Fruit fly (Drosophila melanogaster): ENCODE results near the gene CG3330.
A peak's percentile ranks its signal among the peaks of the same experiment; 100 is the strongest.

The CG3330 gene

dm6 chr3R:27292159-27292880, 38.4 kb downstream of the CG3330 start, which contains the start of gene CG3348 (continued):
- TF ChIP-seq ham (GFP tag; IDR thresholded peaks at IDR 0.05) (peak; percentile 40; the same call in 1 of the 2 replicates), CG16815 (GFP tag; optimal IDR thresholded peaks at IDR 0.05) (peak; percentile 64), NFAT (GFP tag; IDR thresholded peaks at IDR 0.05) (peak; percentile 69), CG14441 (GFP tag; IDR thresholded peaks at IDR 0.05) (peak; percentile 69), Rfx (GFP tag; IDR thresholded peaks at IDR 0.05) (peak; percentile 87), CG14710 (tag; optimal IDR thresholded peaks at IDR 0.05) (peak; percentile 44), aop (GFP tag; IDR thresholded peaks at IDR 0.05) (no peak), ac (GFP tag; optimal IDR thresholded peaks at IDR 0.05) (no peak), CG8290 (GFP tag; optimal IDR thresholded peaks at IDR 0.05) (no peak), CG8290 (tag; optimal IDR thresholded peaks at IDR 0.05) (no peak), CG15011 (GFP tag; optimal IDR thresholded peaks at IDR 0.05) (peak; percentile 74), mam (GFP tag; optimal IDR thresholded peaks at IDR 0.05) (peak; percentile 79), Neu2 (GFP tag; optimal IDR thresholded peaks at IDR 0.05; ENCODE audit: borderline replicate concordance) (no peak), Chrac-16 (GFP tag; optimal IDR thresholded peaks at IDR 0.05) (peak; percentile 56), CG3838 (GFP tag; optimal IDR thresholded peaks at IDR 0.05) (no peak), Doc3 (GFP tag; IDR thresholded peaks at IDR 0.05; ENCODE audit: partially characterized antibody) (no peak), CrebB (tag; optimal IDR thresholded peaks at IDR 0.05) (peak; percentile 37), CG13287 (GFP tag; IDR thresholded peaks at IDR 0.05; ENCODE audit: partially characterized antibody) (no peak), CG15696 (tag; optimal IDR thresholded peaks at IDR 0.05) (peak; percentile 64), caup (GFP tag; optimal IDR thresholded peaks at IDR 0.05; ENCODE audit: severe bottlenecking) (peak; percentile 86), CG1024 (GFP tag; IDR thresholded peaks at IDR 0.05) (peak; percentile 59; the same call in 1 of the 2 replicates), CG13894 (tag; optimal IDR thresholded peaks at IDR 0.05) (peak; percentile 84), PHDP (tag; optimal IDR thresholded peaks at IDR 0.05) (peak; percentile 80), p53 (GFP tag; optimal IDR thresholded peaks at IDR 0.05) (no peak), CG4730 (GFP tag; IDR thresholded peaks at IDR 0.05) (no peak), CG16863 (GFP tag; optimal IDR thresholded peaks at IDR 0.05) (peak; percentile 32), HLHmδ (GFP tag; optimal IDR thresholded peaks at IDR 0.05) (no peak), sr (GFP tag; IDR thresholded peaks at IDR 0.05) (no peak), sug (tag; optimal IDR thresholded peaks at IDR 0.05) (peak; percentile 11), CG6791 (GFP tag; IDR thresholded peaks at IDR 0.05; ENCODE audit: partially characterized antibody) (no peak), MESR4 (GFP tag; optimal IDR thresholded peaks at IDR 0.05) (no peak), NC2β (GFP tag; optimal IDR thresholded peaks at IDR 0.05) (peak; percentile 2), Sry-δ (GFP tag; optimal IDR thresholded peaks at IDR 0.05) (no peak), mld (GFP tag; IDR thresholded peaks at IDR 0.05; ENCODE audit: partially characterized antibody) (no peak), gcm2 (GFP tag; optimal IDR thresholded peaks at IDR 0.05) (no peak), dpn (GFP tag; optimal IDR thresholded peaks at IDR 0.05) (peak; percentile 40 to 52), CG17361 (GFP tag; IDR thresholded peaks at IDR 0.05) (peak; percentile 61), gcm (GFP tag; optimal IDR thresholded peaks at IDR 0.05) (peak; percentile 48), E2f2 (GFP tag; IDR thresholded peaks at IDR 0.05) (no peak), ranshi (GFP tag; IDR thresholded peaks at IDR 0.05) (peak; percentile 79), slou (GFP tag; optimal IDR thresholded peaks at IDR 0.05) (peak; percentile 17), Poxn (GFP tag; IDR thresholded peaks at IDR 0.05) (peak; percentile 65), CG10654 (GFP tag; optimal IDR thresholded peaks at IDR 0.05) (peak; percentile 39), dati (GFP tag; IDR thresholded peaks at IDR 0.05) (peak; percentile 34; the same call in 1 of the 2 replicates), onecut (GFP tag; IDR thresholded peaks at IDR 0.05) (peak; percentile 52; the same call in 1 of the 2 replicates), CG17328 (GFP tag; IDR thresholded peaks at IDR 0.05) (peak; percentile 71), CG17612 (GFP tag; IDR thresholded peaks at IDR 0.05) (peak; percentile 63; the same call in 1 of the 2 replicates), CG13424 (tag; optimal IDR thresholded peaks at IDR 0.05) (peak; percentile 63), tup (GFP tag; optimal IDR thresholded peaks at IDR 0.05) (peak; percentile 20), CG11456 (GFP tag; IDR thresholded peaks at IDR 0.05) (peak; percentile 85)

Measured in whole organism, embryonic.